Fruit fly (Drosophila melanogaster) whole organism, embryonic: ENCODE results near the gene Atx-1.
A peak's percentile ranks its signal among the peaks of the same experiment; 100 is the strongest.

ENCODE experiments used
- Atf6 ChIP-seq: fragments of 200-800 bp; sonication (Bioruptor generic); IDR thresholded peaks from 2 replicates; pipeline ENCODE4 v1.3.6; 2022; ENCODE audit warnings: missing biosample characterization, missing genetic modification characterization
- Bgb ChIP-seq: fragments of 200-800 bp; sonication (Bioruptor generic); IDR thresholded peaks from 2 replicates; pipeline ENCODE4 v1.3.6; 2022; ENCODE audit warnings: missing biosample characterization, missing genetic modification characterization; ENCODE audit not compliant: partially characterized antibody
- BtbVII ChIP-seq: fragments of 200-800 bp; sonication (Bioruptor generic); optimal IDR thresholded peaks from 3 replicates; lab custom pipeline; 2017; ENCODE audit warnings: missing biosample characterization, mild to moderate bottlenecking, missing genetic modification characterization
- CG10959 ChIP-seq: fragments of 200-800 bp; sonication (Bioruptor generic); IDR thresholded peaks from 2 replicates; pipeline ENCODE4 v1.3.6; 2022; ENCODE audit warnings: missing biosample characterization, missing genetic modification characterization
- CG11504 ChIP-seq: fragments of 200-800 bp; sonication (Bioruptor generic); optimal IDR thresholded peaks from 3 replicates; lab custom pipeline; 2019; ENCODE audit warnings: missing biosample characterization, mild to moderate bottlenecking, missing genetic modification characterization, moderate library complexity
- CG12236 ChIP-seq: fragments of 200-800 bp; sonication (Bioruptor generic); optimal IDR thresholded peaks from 2 replicates; lab custom pipeline; 2016; ENCODE audit warnings: missing biosample characterization, missing genetic modification characterization
- CG14667 ChIP-seq: fragments of 200-800 bp; sonication (Bioruptor generic); IDR thresholded peaks from 2 replicates; pipeline ENCODE4 v1.3.6; 2022; ENCODE audit warnings: missing biosample characterization, missing genetic modification characterization
- CG14710 ChIP-seq: fragments of 200-800 bp; sonication (Bioruptor generic); optimal IDR thresholded peaks from 3 replicates; lab custom pipeline; 2019; ENCODE audit warnings: missing biosample characterization, mild to moderate bottlenecking, missing genetic modification characterization, moderate library complexity
- CG14860 ChIP-seq: fragments of 200-800 bp; sonication (Bioruptor generic); IDR thresholded peaks from 3 replicates; pipeline ENCODE4 v1.3.6; 2022; ENCODE audit warnings: missing biosample characterization, missing genetic modification characterization; ENCODE audit not compliant: partially characterized antibody
- CG16863 ChIP-seq: fragments of 200-800 bp; sonication (Bioruptor generic); optimal IDR thresholded peaks from 3 replicates; lab custom pipeline; 2016; ENCODE audit warnings: missing biosample characterization, missing genetic modification characterization
- CG2889 ChIP-seq: fragments of 200-800 bp; sonication (Bioruptor generic); IDR thresholded peaks from 3 replicates; pipeline ENCODE4 v1.3.6; 2022; ENCODE audit warnings: missing biosample characterization, missing genetic modification characterization
- CG31441 ChIP-seq: fragments of 200-800 bp; sonication (Bioruptor generic); IDR thresholded peaks from 2 replicates; pipeline ENCODE4 v1.3.6; 2022; ENCODE audit warnings: missing biosample characterization, missing genetic modification characterization
- CG4707 ChIP-seq: fragments of 200-800 bp; sonication (Bioruptor generic); optimal IDR thresholded peaks from 2 replicates; lab custom pipeline; 2018; ENCODE audit warnings: missing biosample characterization, mild to moderate bottlenecking, missing genetic modification characterization, moderate library complexity
- CG4820 ChIP-seq: fragments of 200-800 bp; sonication (Bioruptor generic); optimal IDR thresholded peaks from 3 replicates; lab custom pipeline; 2016; ENCODE audit warnings: missing biosample characterization, missing genetic modification characterization
- CG5180 ChIP-seq: fragments of 200-800 bp; sonication (Bioruptor generic); optimal IDR thresholded peaks from 3 replicates; lab custom pipeline; 2017; ENCODE audit warnings: missing biosample characterization, missing genetic modification characterization, mild to moderate bottlenecking, moderate library complexity, missing genetic modification reagents
- CG6254 ChIP-seq: fragments of 200-800 bp; sonication (Bioruptor generic); optimal IDR thresholded peaks from 3 replicates; lab custom pipeline; 2017; ENCODE audit warnings: mild to moderate bottlenecking, missing biosample characterization, missing genetic modification reagents, missing genetic modification characterization
- CG7839 ChIP-seq: fragments of 200-800 bp; sonication (Bioruptor generic); optimal IDR thresholded peaks from 3 replicates; lab custom pipeline; 2018; ENCODE audit warnings: missing biosample characterization, mild to moderate bottlenecking, missing genetic modification characterization, moderate library complexity
- Dip2 ChIP-seq: fragments of 200-800 bp; sonication (Bioruptor generic); IDR thresholded peaks from 2 replicates; pipeline ENCODE4 v1.3.6; 2022; ENCODE audit warnings: missing biosample characterization, missing genetic modification characterization
- Doc3 ChIP-seq: fragments of 200-800 bp; sonication (Bioruptor generic); IDR thresholded peaks from 3 replicates; pipeline ENCODE4 v1.3.6; 2022; ENCODE audit warnings: missing biosample characterization, missing genetic modification characterization; ENCODE audit not compliant: partially characterized antibody
- ERR ChIP-seq: fragments of 200-800 bp; sonication (Bioruptor generic); optimal IDR thresholded peaks from 2 replicates; lab custom pipeline; 2016; ENCODE audit warnings: missing biosample characterization, missing genetic modification characterization
- Gsc ChIP-seq: fragments of 200-800 bp; sonication (Bioruptor generic); IDR thresholded peaks from 2 replicates; pipeline ENCODE4 v1.3.6; 2022; ENCODE audit warnings: missing biosample characterization, missing genetic modification characterization
- Gug ChIP-seq: fragments of 200-800 bp; sonication (Bioruptor generic); IDR thresholded peaks from 4 replicates; pipeline ENCODE4 v1.3.6; 2022; ENCODE audit warnings: missing biosample characterization, missing genetic modification characterization
- HmgD ChIP-seq: fragments of 200-800 bp; sonication (Bioruptor generic); optimal IDR thresholded peaks from 3 replicates; lab custom pipeline; 2016; ENCODE audit warnings: missing biosample characterization, missing genetic modification characterization
- Hr51 ChIP-seq, 2 experiments: fragments of 200-800 bp; sonication (Bioruptor generic); optimal IDR thresholded peaks; 2 replicates in 1 of 2; 3 replicates in 1 of 2; lab custom pipeline; 2016 to 2018; ENCODE audit warnings: missing biosample characterization in 2 of 2, missing genetic modification characterization in 2 of 2, mild to moderate bottlenecking in 1 of 2, moderate library complexity in 1 of 2
- Optix ChIP-seq: fragments of 200-800 bp; sonication (Bioruptor generic); IDR thresholded peaks from 3 replicates; pipeline ENCODE4 v1.3.6; 2022; ENCODE audit warnings: missing biosample characterization, missing genetic modification characterization
- Spps ChIP-seq: fragments of 200-800 bp; sonication (Bioruptor generic); optimal IDR thresholded peaks from 2 replicates; lab custom pipeline; 2018; ENCODE audit warnings: missing biosample characterization, mild to moderate bottlenecking, missing genetic modification characterization
- Sry-β ChIP-seq: fragments of 200-800 bp; sonication (Bioruptor generic); optimal IDR thresholded peaks from 2 replicates; lab custom pipeline; 2018; ENCODE audit warnings: missing biosample characterization, mild to moderate bottlenecking, missing genetic modification characterization, moderate library complexity
- Trl ChIP-seq, 3 experiments: fragments of >200 bp in 2 of 3; fragments of 200-800 bp in 1 of 3; sonication (Bioruptor generic) in 1 of 3; optimal IDR thresholded peaks; 2 replicates in 1 of 3; 3 replicates in 2 of 3; lab custom pipeline; 2016 to 2017; ENCODE audit warnings: missing biosample characterization in 1 of 3, missing genetic modification characterization in 1 of 3
- ab ChIP-seq: fragments of 200-800 bp; sonication (Bioruptor generic); optimal IDR thresholded peaks from 2 replicates; lab custom pipeline; 2016; ENCODE audit warnings: missing biosample characterization, missing genetic modification characterization
- ap ChIP-seq: fragments of 200-800 bp; sonication (Bioruptor generic); IDR thresholded peaks from 2 replicates; pipeline ENCODE4 v1.3.6; 2022; ENCODE audit warnings: missing biosample characterization, missing genetic modification characterization
- ase ChIP-seq: fragments of 200-800 bp; sonication (Bioruptor generic); IDR thresholded peaks from 3 replicates; pipeline ENCODE4 v1.3.6; 2022; ENCODE audit warnings: missing biosample characterization, missing genetic modification characterization
- cato ChIP-seq: fragments of 200-800 bp; sonication (Bioruptor generic); optimal IDR thresholded peaks from 2 replicates; lab custom pipeline; 2016; ENCODE audit warnings: missing biosample characterization, missing genetic modification characterization, borderline replicate concordance
- chn ChIP-seq: fragments of 200-800 bp; sonication (Bioruptor generic); optimal IDR thresholded peaks from 2 replicates; lab custom pipeline; 2016; ENCODE audit warnings: missing biosample characterization, missing genetic modification characterization
- esg ChIP-seq: fragments of 200-800 bp; sonication (Bioruptor generic); conservative IDR thresholded peaks from 2 replicates; pipeline ENCODE4 v1.3.6; 2022; ENCODE audit warnings: missing biosample characterization, missing genetic modification characterization
- gsb ChIP-seq: fragments of 200-800 bp; sonication (Bioruptor generic); IDR thresholded peaks from 2 replicates; pipeline ENCODE4 v1.3.6; 2022; ENCODE audit warnings: missing biosample characterization, missing genetic modification characterization
- gsb-n ChIP-seq: fragments of 200-800 bp; sonication (Bioruptor generic); optimal IDR thresholded peaks from 3 replicates; lab custom pipeline; 2018; ENCODE audit warnings: missing biosample characterization, mild to moderate bottlenecking, missing genetic modification characterization
- ham ChIP-seq: fragments of 200-800 bp; sonication (Bioruptor generic); IDR thresholded peaks from 2 replicates; pipeline ENCODE4 v1.3.6; 2022; ENCODE audit warnings: missing biosample characterization, missing genetic modification characterization
- hb ChIP-seq: fragments of 200-800 bp; sonication (Bioruptor generic); IDR thresholded peaks from 3 replicates; pipeline ENCODE4 v1.3.6; 2022; ENCODE audit warnings: missing biosample characterization, missing genetic modification characterization; ENCODE audit not compliant: partially characterized antibody
- inv ChIP-seq: fragments of 200-800 bp; sonication (Bioruptor generic); IDR thresholded peaks from 2 replicates; pipeline ENCODE4 v1.3.6; 2022; ENCODE audit warnings: missing biosample characterization, missing genetic modification characterization; ENCODE audit not compliant: partially characterized antibody
- lov ChIP-seq, 2 experiments: fragments of 200-800 bp in 1 of 2; fragments of >200 bp in 1 of 2; sonication (Bioruptor generic) in 1 of 2; IDR thresholded peaks in 1 of 2; optimal IDR thresholded peaks in 1 of 2; 2 replicates in 1 of 2; 3 replicates in 1 of 2; pipeline versions ENCODE4 v1.3.6 to Lab custom; 2017 to 2022; ENCODE audit warnings: missing biosample characterization in 1 of 2, missing genetic modification characterization in 1 of 2
- mld ChIP-seq: fragments of 200-800 bp; sonication (Bioruptor generic); IDR thresholded peaks from 3 replicates; pipeline ENCODE4 v1.3.6; 2022; ENCODE audit warnings: missing biosample characterization, missing genetic modification characterization; ENCODE audit not compliant: partially characterized antibody
- onecut ChIP-seq: fragments of 200-800 bp; sonication (Bioruptor generic); IDR thresholded peaks from 2 replicates; pipeline ENCODE4 v1.3.6; 2022; ENCODE audit warnings: missing biosample characterization, missing genetic modification characterization
- psq ChIP-seq: fragments of 200-800 bp; sonication (Bioruptor generic); optimal IDR thresholded peaks from 2 replicates; lab custom pipeline; 2017; ENCODE audit warnings: missing biosample characterization, missing genetic modification characterization
- repo ChIP-seq: fragments of 200-800 bp; sonication (Bioruptor generic); optimal IDR thresholded peaks from 2 replicates; lab custom pipeline; 2016; ENCODE audit warnings: missing biosample characterization, missing genetic modification characterization
- sens ChIP-seq: fragments of 200-800 bp; sonication (Bioruptor generic); peaks from one replicate; lab custom pipeline; 2016; ENCODE audit warnings: missing biosample characterization, missing genetic modification characterization
- sr ChIP-seq: fragments of 200-800 bp; sonication (Bioruptor generic); IDR thresholded peaks from 3 replicates; pipeline ENCODE4 v1.3.6; 2022; ENCODE audit warnings: missing biosample characterization, missing genetic modification characterization
- stc ChIP-seq: fragments of 200-800 bp; sonication (Bioruptor generic); IDR thresholded peaks from 2 replicates; pipeline ENCODE4 v1.3.6; 2022; ENCODE audit warnings: missing biosample characterization, missing genetic modification characterization
- stwl ChIP-seq: fragments of 200-800 bp; sonication (Bioruptor generic); optimal IDR thresholded peaks from 3 replicates; lab custom pipeline; 2018; ENCODE audit warnings: missing biosample characterization, mild to moderate bottlenecking, missing genetic modification characterization, moderate library complexity
- ttk ChIP-seq: fragments of 200-800 bp; sonication (Bioruptor generic); IDR thresholded peaks from 2 replicates; pipeline ENCODE4 v2.1.2; 2022; ENCODE audit warnings: missing biosample characterization, missing genetic modification characterization
- twi ChIP-seq: fragments of 200-800 bp; optimal IDR thresholded peaks from 2 replicates; lab custom pipeline; 2019; ENCODE audit warnings: missing biosample characterization, mild to moderate bottlenecking, missing genetic modification characterization, moderate library complexity
- zf30C ChIP-seq: fragments of 200-800 bp; sonication (Bioruptor generic); optimal IDR thresholded peaks from 3 replicates; lab custom pipeline; 2018; ENCODE audit warnings: missing biosample characterization, mild to moderate bottlenecking, missing genetic modification characterization

Atx-1 gene

DNA sequence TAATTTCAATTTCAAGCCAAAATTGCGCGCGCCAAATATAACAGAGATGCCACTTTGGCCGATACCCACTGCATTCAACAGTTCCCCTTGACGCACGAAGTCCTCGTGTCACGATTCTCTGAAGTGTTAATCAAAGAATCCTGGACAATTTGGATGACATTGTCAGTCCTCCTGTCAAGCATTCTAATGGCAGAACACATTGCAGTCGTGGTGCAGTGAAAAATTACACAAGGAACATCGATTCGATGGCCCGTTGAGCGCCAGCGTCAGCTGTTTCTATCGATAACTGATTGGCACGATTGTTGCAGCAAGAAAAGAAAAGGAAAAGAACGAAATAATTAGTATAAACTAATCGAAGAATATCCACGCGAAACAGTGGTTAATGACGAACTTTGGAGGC lies 1.2 kb downstream of the Atx-1 start, which contains the start of gene nonC (continued):
- TF ChIP-seq Hr51 (GFP tag; optimal IDR thresholded peaks at IDR 0.05; lab: Kevin White, UChicago): no peak
- TF ChIP-seq lov (optimal IDR thresholded peaks at IDR 0.05; lab: Kevin White, UChicago): no peak
- no peak for TF ChIP-seq lov (GFP tag; IDR thresholded peaks at IDR 0.05; lab: Robert Waterston, UW)
- TF ChIP-seq inv (GFP tag; lab: Robert Waterston, UW): peak; percentile 88
- no peak for TF ChIP-seq Gug (GFP tag; lab: Robert Waterston, UW)
- TF ChIP-seq chn (GFP tag; lab: Kevin White, UChicago): no peak
- TF ChIP-seq Gsc: no peak
- no peak for TF ChIP-seq gsb-n (tag; lab: Kevin White, UChicago)
- no peak for TF ChIP-seq Dip2 (GFP tag; lab: Robert Waterston, UW)
- no peak for TF ChIP-seq ap (GFP tag; lab: Robert Waterston, UW)
- no peak for TF ChIP-seq BtbVII (GFP tag; lab: Kevin White, UChicago)
- TF ChIP-seq CG12236 (GFP tag; lab: Kevin White, UChicago): no peak
- no peak for TF ChIP-seq ase (GFP tag; lab: Robert Waterston, UW)
- no peak for TF ChIP-seq CG5180 (GFP tag; lab: Kevin White, UChicago)
- peak; percentile 70; the same call in 2 of the 3 replicates for TF ChIP-seq mld
- no peak for TF ChIP-seq stc (GFP tag; lab: Robert Waterston, UW)
- TF ChIP-seq CG14860 (GFP tag; lab: Robert Waterston, UW): peak; percentile 90
- no peak for TF ChIP-seq Optix (GFP tag; lab: Robert Waterston, UW)
- no peak for TF ChIP-seq zf30C (GFP tag; lab: Kevin White, UChicago)
- TF ChIP-seq ERR (GFP tag; lab: Kevin White, UChicago): no peak
- no peak for TF ChIP-seq CG14667 (GFP tag; lab: Robert Waterston, UW)
- no peak for TF ChIP-seq sr (GFP tag; lab: Robert Waterston, UW)
- TF ChIP-seq CG4820 (GFP tag; lab: Kevin White, UChicago): no peak
- no peak for TF ChIP-seq cato (GFP tag; lab: Kevin White, UChicago)
- TF ChIP-seq CG6254 (GFP tag; lab: Kevin White, UChicago): no peak
- TF ChIP-seq hb: peak; percentile 85
- no peak for TF ChIP-seq sens (GFP tag; lab: Kevin White, UChicago)
- no peak for TF ChIP-seq repo (GFP tag; lab: Kevin White, UChicago)
- no peak for TF ChIP-seq CG31441 (GFP tag; lab: Robert Waterston, UW)
- TF ChIP-seq stwl (tag; lab: Kevin White, UChicago): peak; percentile 37
- no peak for TF ChIP-seq ab
- TF ChIP-seq Atf6: no peak
- TF ChIP-seq CG4707 (GFP tag; lab: Kevin White, UChicago): no peak
- TF ChIP-seq Spps (tag; lab: Kevin White, UChicago): no peak
- TF ChIP-seq HmgD (GFP tag; lab: Kevin White, UChicago): no peak
- TF ChIP-seq esg (GFP tag; lab: Robert Waterston, UW): no peak
- no peak for TF ChIP-seq CG2889 (GFP tag; lab: Robert Waterston, UW)
- peak; percentile 91 for TF ChIP-seq Sry-β
- TF ChIP-seq psq (GFP tag; lab: Kevin White, UChicago): no peak
- no peak for TF ChIP-seq CG10959 (GFP tag; lab: Robert Waterston, UW)
- TF ChIP-seq gsb (GFP tag; lab: Robert Waterston, UW): no peak
- TF ChIP-seq onecut (GFP tag; lab: Robert Waterston, UW): no peak
- no peak for TF ChIP-seq twi
- peak; percentile 57 for TF ChIP-seq CG14710 (tag; lab: Kevin White, UChicago)
- no peak for TF ChIP-seq ttk (GFP tag; lab: Robert Waterston, UW)
- TF ChIP-seq Doc3: peak; percentile 84
- TF ChIP-seq CG16863: no peak
- peak; percentile 89 for TF ChIP-seq Bgb (GFP tag; lab: Robert Waterston, UW)
- TF ChIP-seq CG11504 (tag; lab: Kevin White, UChicago): no peak
- TF ChIP-seq Trl (optimal IDR thresholded peaks at IDR 0.05; lab: Kevin White, UChicago): no peak
- TF ChIP-seq Trl (GFP tag; optimal IDR thresholded peaks at IDR 0.05; lab: Kevin White, UChicago): no peak
- TF ChIP-seq CG7839 (tag; lab: Kevin White, UChicago): no peak
- no peak for TF ChIP-seq ham (GFP tag; lab: Robert Waterston, UW)
